Worm (Caenorhabditis elegans): ENCODE results near the gene srab-4.

ce11 chrV:7051133-7051765, 47.3 kb downstream of the srab-4 start, which contains the start of the genes tofu-2 and spig-1:
- TF ChIP-seq sea-2 (GFP tag; IDR thresholded peaks at IDR 0.05) (no peak), xnd-1 (tag; optimal IDR thresholded peaks at IDR 0.05) (no peak), snpc-1.1 (tag; optimal IDR thresholded peaks at IDR 0.05; ENCODE audit: insufficient read depth) (no peak), repo-1 (tag; optimal IDR thresholded peaks at IDR 0.05) (no peak), ztf-3 (GFP tag; optimal IDR thresholded peaks at IDR 0.05) (no peak), snpc-4 (GFP tag; optimal IDR thresholded peaks at IDR 0.05) (no peak), snpc-4 (tag; optimal IDR thresholded peaks at IDR 0.05) (no peak), lin-35 (GFP tag; optimal IDR thresholded peaks at IDR 0.05) (no peak), zim-3 (tag; optimal IDR thresholded peaks at IDR 0.05) (no peak), aptf-3 (GFP tag; IDR thresholded peaks at IDR 0.05) (no peak), ama-1 (optimal IDR thresholded peaks at IDR 0.05) (no peak), ama-1 (GFP tag; optimal IDR thresholded peaks at IDR 0.05) (no peak), ekl-4 (GFP tag; IDR thresholded peaks at IDR 0.05) (no peak), chd-7 (tag; optimal IDR thresholded peaks at IDR 0.05) (no peak), tbp1 (GFP tag; optimal IDR thresholded peaks at IDR 0.05) (no peak), athp-1 (tag; optimal IDR thresholded peaks at IDR 0.05) (no peak)

Measured in whole organism, young adult.